Fruit fly (Drosophila melanogaster): ENCODE results near the gene CG43169.

DNA sequence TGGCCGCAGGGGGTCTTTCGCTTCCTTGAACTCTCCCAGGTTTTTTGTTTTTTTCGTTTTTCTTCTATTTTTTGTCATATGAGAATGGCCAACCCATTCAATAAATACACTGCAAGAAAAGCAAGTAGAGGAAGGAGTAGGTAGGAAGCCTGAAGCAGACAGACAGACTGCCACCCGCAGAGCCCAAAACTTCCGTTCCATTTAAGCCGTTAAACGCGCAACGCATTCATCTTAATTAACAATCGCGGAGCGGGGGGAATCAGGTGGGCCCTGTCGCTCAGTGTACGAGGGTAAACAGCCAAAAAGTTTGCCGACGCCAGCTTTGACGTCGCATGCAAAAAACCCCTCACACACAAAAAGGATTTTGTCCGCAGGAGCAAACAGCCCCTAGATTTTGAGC, 35.5 kb downstream of the CG43169 start:
- no peak for TF ChIP-seq CG8944 (GFP tag; optimal IDR thresholded peaks at IDR 0.05)
- TF ChIP-seq CG16863 (GFP tag; optimal IDR thresholded peaks at IDR 0.05), result no peak
- TF ChIP-seq Ets97D (GFP tag; optimal IDR thresholded peaks at IDR 0.05), result no peak

Data from whole organism, embryonic.